Worm (Caenorhabditis elegans) whole organism, early embryonic: ENCODE measurements around the gene gcy-14.

Source experiments
- B0310.2 ChIP-seq: sonication (generic microtip); optimal IDR thresholded peaks from 2 replicates; lab custom pipeline; 2016; ENCODE audit warnings: mild to moderate bottlenecking, missing genetic modification characterization, missing compliant biosample characterization
- F13C5.2 ChIP-seq: sonication (generic microtip); optimal IDR thresholded peaks from 2 replicates; lab custom pipeline; 2017; ENCODE audit warnings: mild to moderate bottlenecking, missing genetic modification characterization, inconsistent platforms, missing compliant biosample characterization
- aly-1 ChIP-seq: sonication (generic microtip); optimal IDR thresholded peaks from 2 replicates; lab custom pipeline; 2016; ENCODE audit warnings: missing genetic modification characterization, missing compliant biosample characterization
- ama-1 ChIP-seq: fragments of 150-350 bp; optimal IDR thresholded peaks from 2 replicates; lab custom pipeline; 2014
- ceh-13 ChIP-seq: fragments of 200-800 bp; sonication (Bioruptor generic); optimal IDR thresholded peaks from 2 replicates; lab custom pipeline; 2018; ENCODE audit warnings: mild to moderate bottlenecking, missing genetic modification characterization, missing compliant biosample characterization
- ceh-36 ChIP-seq: sonication (generic microtip); optimal IDR thresholded peaks from 2 replicates; lab custom pipeline; 2016; ENCODE audit warnings: missing genetic modification characterization, inconsistent platforms, missing compliant biosample characterization
- ets-7 ChIP-seq: sonication (generic microtip); optimal IDR thresholded peaks from 2 replicates; lab custom pipeline; 2016; ENCODE audit warnings: missing genotype, missing genetic modification characterization, missing compliant biosample characterization
- flt-1 ChIP-seq: fragments of 200-800 bp; sonication (Bioruptor generic); IDR thresholded peaks from 2 replicates; pipeline ENCODE4 v1.3.6; 2022; ENCODE audit warnings: missing genetic modification characterization, missing compliant biosample characterization
- hmbx-1 ChIP-seq: sonication (generic microtip); optimal IDR thresholded peaks from 2 replicates; lab custom pipeline; 2016; ENCODE audit warnings: mild to moderate bottlenecking, missing genetic modification characterization, missing compliant biosample characterization
- hmg-4 ChIP-seq: fragments of 200-800 bp; sonication (Bioruptor generic); optimal IDR thresholded peaks from 2 replicates; lab custom pipeline; 2018; ENCODE audit warnings: mild to moderate bottlenecking, missing genetic modification characterization, missing compliant biosample characterization
- hnd-1 ChIP-seq: sonication (generic microtip); optimal IDR thresholded peaks from 2 replicates; lab custom pipeline; 2016; ENCODE audit warnings: missing genetic modification characterization, missing compliant biosample characterization
- pes-1 ChIP-seq: fragments of 200-800 bp; sonication (Bioruptor generic); IDR thresholded peaks from 2 replicates; pipeline ENCODE4 v1.3.6; 2022; ENCODE audit warnings: missing genetic modification reagents, missing genetic modification characterization, missing compliant biosample characterization
- scrt-1 ChIP-seq: fragments of 200-800 bp; sonication (Bioruptor generic); IDR thresholded peaks from 2 replicates; pipeline ENCODE4 v1.3.6; 2022; ENCODE audit warnings: missing genetic modification characterization, missing compliant biosample characterization
- sea-1 ChIP-seq: fragments of 200-800 bp; sonication (Bioruptor generic); conservative IDR thresholded peaks from 2 replicates; pipeline ENCODE4 v1.3.6; 2022; ENCODE audit warnings: missing genetic modification characterization, missing compliant biosample characterization
- tbx-11 ChIP-seq: fragments of 200-800 bp; sonication (Bioruptor generic); IDR thresholded peaks from 2 replicates; pipeline ENCODE4 v1.3.6; 2022; ENCODE audit warnings: missing genetic modification characterization, missing compliant biosample characterization
- tbx-37 ChIP-seq: fragments of 200-800 bp; sonication (Bioruptor generic); conservative IDR thresholded peaks from 2 replicates; pipeline ENCODE4 v1.3.6; 2022; ENCODE audit warnings: missing genetic modification reagents, missing genetic modification characterization, missing compliant biosample characterization
- tra-4 ChIP-seq: sonication (generic microtip); optimal IDR thresholded peaks from 2 replicates; lab custom pipeline; 2017; ENCODE audit warnings: missing genetic modification characterization, missing compliant biosample characterization

gcy-14 gene

ce11 chrV:14868181-14868580 lies at the start of gene gcy-14:
Gene gcy-14 (minus strand): TSS chrV:14868281.
- no peak for TF ChIP-seq B0310.2 (tag; lab: Kevin White, UChicago)

ce11 chrV:14915599-14915998 lies 47.5 kb upstream of the gcy-14 start, which contains the start of gene H12D21.11:
Gene H12D21.11 (plus strand): TSS chrV:14915899.
- TF ChIP-seq scrt-1 (GFP tag; lab: Robert Waterston, UW) (no peak), F13C5.2 (no peak), tbx-11 (GFP tag; lab: Robert Waterston, UW) (no peak), ceh-36 (tag; lab: Kevin White, UChicago) (no peak), pes-1 (GFP tag; lab: Robert Waterston, UW) (no peak), ama-1 (no peak), ceh-13 (GFP tag; lab: Kevin White, UChicago) (no peak), hmbx-1 (tag; lab: Kevin White, UChicago) (no peak), hnd-1 (tag; lab: Kevin White, UChicago) (no peak), ets-7 (no peak), B0310.2 (tag; lab: Kevin White, UChicago) (no peak), flt-1 (GFP tag; lab: Robert Waterston, UW) (no peak), hmg-4 (GFP tag; lab: Kevin White, UChicago) (no peak), sea-1 (GFP tag; lab: Robert Waterston, UW) (no peak), aly-1 (tag; lab: Kevin White, UChicago) (no peak), tbx-37 (no peak), tra-4 (tag; lab: Kevin White, UChicago) (no peak)

- TF ChIP-seq B0310.2 (tag; lab: Kevin White, UChicago): no peak
- no peak for TF ChIP-seq ceh-13 (GFP tag; lab: Kevin White, UChicago)
- no peak for TF ChIP-seq hnd-1 (tag; lab: Kevin White, UChicago)
- no peak for TF ChIP-seq hmbx-1 (tag; lab: Kevin White, UChicago)
- no peak for TF ChIP-seq ets-7
- TF ChIP-seq F13C5.2: no peak
- no peak for TF ChIP-seq pes-1 (GFP tag; lab: Robert Waterston, UW)
- no peak for TF ChIP-seq ama-1
- TF ChIP-seq tbx-11 (GFP tag; lab: Robert Waterston, UW): no peak
- TF ChIP-seq tra-4 (tag; lab: Kevin White, UChicago): no peak
- TF ChIP-seq tbx-37: no peak
- no peak for TF ChIP-seq hmg-4 (GFP tag; lab: Kevin White, UChicago)
- no peak for TF ChIP-seq sea-1 (GFP tag; lab: Robert Waterston, UW)
- no peak for TF ChIP-seq ceh-36 (tag; lab: Kevin White, UChicago)
- no peak for TF ChIP-seq flt-1 (GFP tag; lab: Robert Waterston, UW)
- TF ChIP-seq aly-1 (tag; lab: Kevin White, UChicago): no peak
- TF ChIP-seq scrt-1 (GFP tag; lab: Robert Waterston, UW): no peak
Observed at ce11 chrV:14910758-14911157, 42.7 kb upstream of the gcy-14 start.

ce11 chrV:14909331-14909835 lies 41.3 kb upstream of the gcy-14 start, which contains the start of gene H12D21.9:
Gene H12D21.9 (minus strand): TSS chrV:14909478.
- TF ChIP-seq aly-1 (tag; lab: Kevin White, UChicago) (no peak), ets-7 (no peak), B0310.2 (tag; lab: Kevin White, UChicago) (no peak), tbx-11 (GFP tag; lab: Robert Waterston, UW) (no peak), hmbx-1 (tag; lab: Kevin White, UChicago) (no peak), flt-1 (GFP tag; lab: Robert Waterston, UW) (no peak), tbx-37 (no peak), ceh-36 (tag; lab: Kevin White, UChicago) (no peak), sea-1 (GFP tag; lab: Robert Waterston, UW) (no peak), ama-1 (no peak), hmg-4 (GFP tag; lab: Kevin White, UChicago) (no peak)

ce11 chrV:14907445-14907844 lies 39.4 kb upstream of the gcy-14 start:
- no peak for TF ChIP-seq flt-1 (GFP tag; lab: Robert Waterston, UW)
- TF ChIP-seq ama-1: no peak
- no peak for TF ChIP-seq B0310.2 (tag; lab: Kevin White, UChicago)
- no peak for TF ChIP-seq tbx-11 (GFP tag; lab: Robert Waterston, UW)

ce11 chrV:14900905-14901304 lies 32.8 kb upstream of the gcy-14 start:
- TF ChIP-seq hmbx-1 (tag; lab: Kevin White, UChicago) (no peak), ceh-13 (GFP tag; lab: Kevin White, UChicago) (no peak), ets-7 (no peak), sea-1 (GFP tag; lab: Robert Waterston, UW) (no peak), pes-1 (GFP tag; lab: Robert Waterston, UW) (no peak), aly-1 (tag; lab: Kevin White, UChicago) (no peak), tra-4 (tag; lab: Kevin White, UChicago) (no peak), tbx-37 (no peak), F13C5.2 (no peak), ceh-36 (tag; lab: Kevin White, UChicago) (no peak), hmg-4 (GFP tag; lab: Kevin White, UChicago) (no peak)

ce11 chrV:14899545-14899944 lies 31.5 kb upstream of the gcy-14 start, which contains the start of gene H12D21.10:
Gene H12D21.10 (plus strand): TSS chrV:14899804.
- TF ChIP-seq F13C5.2 (no peak), hmbx-1 (tag; lab: Kevin White, UChicago) (no peak), tbx-37 (no peak), tra-4 (tag; lab: Kevin White, UChicago) (no peak), pes-1 (GFP tag; lab: Robert Waterston, UW) (no peak), ceh-13 (GFP tag; lab: Kevin White, UChicago) (no peak), flt-1 (GFP tag; lab: Robert Waterston, UW) (no peak), ets-7 (no peak), ceh-36 (tag; lab: Kevin White, UChicago) (no peak), scrt-1 (GFP tag; lab: Robert Waterston, UW) (no peak), aly-1 (tag; lab: Kevin White, UChicago) (no peak), hnd-1 (tag; lab: Kevin White, UChicago) (no peak), hmg-4 (GFP tag; lab: Kevin White, UChicago) (no peak)
